Worm (Caenorhabditis elegans): ENCODE results near the gene fem-3.

Gene fem-3

ce11 chrIV:9096160-9096879, 8.4 kb upstream of the fem-3 start, which contains the start of the genes znf-706 and cpna-3:
Gene znf-706, minus strand, starts transcription at chrIV:9096231.
Gene cpna-3, plus strand, starts transcription at chrIV:9096842.
- no peak for TF ChIP-seq cnd-1 (tag; optimal IDR thresholded peaks at IDR 0.05)
- TF ChIP-seq unc-120 (tag; optimal IDR thresholded peaks at IDR 0.05; ENCODE audit: poor library complexity, severe bottlenecking), result peak; percentile 4
- TF ChIP-seq hlh-1 (tag; optimal IDR thresholded peaks at IDR 0.05), result peak; percentile 3
- TF ChIP-seq elt-1 (tag; optimal IDR thresholded peaks at IDR 0.05; ENCODE audit: borderline replicate concordance, insufficient read depth), result no peak
- TF ChIP-seq ces-1 (GFP tag; optimal IDR thresholded peaks at IDR 0.05), result peak; percentile 7
- no peak for TF ChIP-seq drap-1 (GFP tag; optimal IDR thresholded peaks at IDR 0.05)
- TF ChIP-seq ceh-43 (GFP tag; optimal IDR thresholded peaks at IDR 0.05), result no peak

DNA sequence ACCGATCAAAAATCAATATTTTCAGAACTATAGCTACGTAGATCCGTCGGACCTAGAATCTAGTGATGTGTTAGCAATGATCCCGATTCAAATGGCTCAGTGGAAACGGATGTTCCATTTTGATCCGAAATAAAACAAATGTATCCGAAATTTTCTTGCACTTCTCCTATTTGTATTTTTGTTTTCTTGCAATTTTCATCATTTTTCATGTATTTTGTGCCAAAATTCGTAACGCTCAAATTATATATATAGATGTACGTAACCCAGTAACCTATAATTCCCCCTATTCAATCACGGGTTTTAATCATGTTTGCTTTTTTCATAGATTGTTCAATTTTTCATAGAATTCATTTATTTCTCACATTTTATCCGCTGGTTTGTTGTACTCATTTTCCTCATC, 5.8 kb upstream of the fem-3 start, which contains the start of gene gldi-10:
TSS of gene gldi-10 (plus strand) at position 301 of the 400 bp plus-strand sequence.
- no peak for TF ChIP-seq sptf-1 (tag; optimal IDR thresholded peaks at IDR 0.05)
- TF ChIP-seq flh-1 (GFP tag; optimal IDR thresholded peaks at IDR 0.05), result no peak
- TF ChIP-seq cnd-1 (tag; optimal IDR thresholded peaks at IDR 0.05), result no peak
- no peak for TF ChIP-seq tbx-8 (GFP tag; optimal IDR thresholded peaks at IDR 0.05)
- no peak for TF ChIP-seq ceh-39 (tag; optimal IDR thresholded peaks at IDR 0.05)

- TF ChIP-seq sptf-1 (tag; optimal IDR thresholded peaks at IDR 0.05), result no peak
- no peak for TF ChIP-seq unc-39 (tag; optimal IDR thresholded peaks at IDR 0.05)
- no peak for TF ChIP-seq pha-4 (tag; optimal IDR thresholded peaks at IDR 0.05)
- no peak for TF ChIP-seq ceh-43 (GFP tag; optimal IDR thresholded peaks at IDR 0.05)
- no peak for TF ChIP-seq mep-1 (tag; optimal IDR thresholded peaks at IDR 0.05)
- TF ChIP-seq drap-1 (GFP tag; optimal IDR thresholded peaks at IDR 0.05), result no peak
- TF ChIP-seq flh-1 (GFP tag; optimal IDR thresholded peaks at IDR 0.05), result no peak
- TF ChIP-seq nhr-2 (tag; optimal IDR thresholded peaks at IDR 0.05), result no peak
These were observed 3.9 kb upstream of the fem-3 start for ce11 chrIV:9100835-9101234.

ce11 chrIV:9107464-9107863, 2.7 kb downstream of the fem-3 start:
- peak; percentile 4 for TF ChIP-seq unc-62 (GFP tag; optimal IDR thresholded peaks at IDR 0.05)
- peak; percentile 83 for TF ChIP-seq mep-1 (tag; optimal IDR thresholded peaks at IDR 0.05)
- TF ChIP-seq pha-4 (tag; optimal IDR thresholded peaks at IDR 0.05), result peak; percentile 77
- TF ChIP-seq nhr-28 (tag; optimal IDR thresholded peaks at IDR 0.05), result no peak
- peak; percentile 100 for TF ChIP-seq hlh-1 (tag; optimal IDR thresholded peaks at IDR 0.05)
- no peak for TF ChIP-seq elt-1 (tag; optimal IDR thresholded peaks at IDR 0.05; ENCODE audit: borderline replicate concordance, insufficient read depth)
- TF ChIP-seq ceh-39 (tag; optimal IDR thresholded peaks at IDR 0.05), result peak; percentile 50
- TF ChIP-seq flh-1 (GFP tag; optimal IDR thresholded peaks at IDR 0.05), result no peak
- peak; percentile 32 for TF ChIP-seq lin-13 (tag; optimal IDR thresholded peaks at IDR 0.05)
- TF ChIP-seq ztf-11 (tag; optimal IDR thresholded peaks at IDR 0.05), result no peak
- peak; percentile 17 for TF ChIP-seq cnd-1 (tag; optimal IDR thresholded peaks at IDR 0.05)
- TF ChIP-seq blmp-1 (tag; optimal IDR thresholded peaks at IDR 0.05), result no peak
- TF ChIP-seq ham-2 (GFP tag; optimal IDR thresholded peaks at IDR 0.05), result peak; percentile 80
- TF ChIP-seq unc-120 (tag; optimal IDR thresholded peaks at IDR 0.05; ENCODE audit: poor library complexity, severe bottlenecking), result peak; percentile 27
- peak; percentile 24 for TF ChIP-seq lsy-2 (tag; optimal IDR thresholded peaks at IDR 0.05)
- peak; percentile 52 for TF ChIP-seq ces-1 (GFP tag; optimal IDR thresholded peaks at IDR 0.05)
- peak; percentile 46 for TF ChIP-seq lin-32 (GFP tag; optimal IDR thresholded peaks at IDR 0.05)
- peak; percentile 48 for TF ChIP-seq nhr-237 (tag; optimal IDR thresholded peaks at IDR 0.05)

DNA sequence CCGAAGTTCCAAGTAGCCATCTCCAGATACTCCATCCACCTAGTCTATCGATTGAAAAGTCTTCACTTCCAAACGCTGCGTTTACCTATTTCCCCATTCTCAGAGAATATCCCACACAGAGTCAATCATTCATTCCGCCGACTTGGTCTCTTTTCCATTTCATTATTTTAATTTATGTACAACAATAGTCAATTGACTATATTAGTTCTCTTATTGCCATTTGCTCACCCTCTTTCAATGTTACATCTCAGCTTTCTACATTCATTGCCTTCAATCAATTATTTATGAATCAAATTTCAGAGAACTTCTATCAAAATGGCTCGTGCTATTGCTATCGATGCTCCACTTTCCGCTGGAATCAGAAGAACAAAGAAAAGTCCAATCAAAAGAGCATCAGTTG, 3.9 kb downstream of the fem-3 start, which contains the start of gene aly-1:
TSS of gene aly-1 (plus strand) at position 301 of the 400 bp plus-strand sequence.
- no peak for TF ChIP-seq ceh-83 (GFP tag; optimal IDR thresholded peaks at IDR 0.05)
- TF ChIP-seq blmp-1 (tag; optimal IDR thresholded peaks at IDR 0.05), result no peak
- no peak for TF ChIP-seq cnd-1 (tag; optimal IDR thresholded peaks at IDR 0.05)
- no peak for TF ChIP-seq elt-1 (tag; optimal IDR thresholded peaks at IDR 0.05; ENCODE audit: borderline replicate concordance, insufficient read depth)
- TF ChIP-seq unc-62 (GFP tag; optimal IDR thresholded peaks at IDR 0.05), result no peak
- TF ChIP-seq hlh-1 (tag; optimal IDR thresholded peaks at IDR 0.05), result no peak
- no peak for TF ChIP-seq snpc-4 (tag; optimal IDR thresholded peaks at IDR 0.05)
- TF ChIP-seq M03D4.4 (tag; optimal IDR thresholded peaks at IDR 0.05), result no peak
- TF ChIP-seq ham-2 (GFP tag; optimal IDR thresholded peaks at IDR 0.05), result no peak
- no peak for TF ChIP-seq bed-3 (GFP tag; optimal IDR thresholded peaks at IDR 0.05)
- TF ChIP-seq elt-3 (tag; optimal IDR thresholded peaks at IDR 0.05), result no peak
- TF ChIP-seq mep-1 (tag; optimal IDR thresholded peaks at IDR 0.05), result no peak

Data from whole organism, mixed stage, embryonic.